Fruit fly (Drosophila melanogaster): ENCODE results near the gene scpr-B.
A peak's percentile ranks its signal among the peaks of the same experiment; 100 is the strongest.

The scpr-B gene

DNA sequence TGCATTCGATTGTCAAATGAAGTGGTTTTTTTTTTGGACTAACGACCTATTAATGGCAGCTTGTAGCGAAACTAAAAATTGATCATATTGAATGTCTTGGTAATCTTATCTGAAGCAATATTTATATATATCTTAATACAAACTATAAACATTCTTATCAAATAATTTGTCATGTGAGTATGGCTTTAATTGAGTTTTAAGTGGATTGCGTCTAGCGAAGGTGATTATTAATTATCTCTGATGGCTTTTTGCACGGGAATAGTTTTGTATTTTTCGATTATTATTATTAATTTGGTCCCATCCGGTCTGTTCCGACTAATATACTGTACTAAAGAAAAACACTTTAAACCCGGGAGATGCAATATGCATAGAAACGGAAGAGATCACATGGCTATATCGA is 6.1 kb upstream of the scpr-B start:
- TF ChIP-seq CG14655 (GFP tag; optimal IDR thresholded peaks at IDR 0.05) (no peak), Ets98B (GFP tag; IDR thresholded peaks at IDR 0.05) (no peak), CG34367 (tag; optimal IDR thresholded peaks at IDR 0.05) (no peak), CG15710 (tag; optimal IDR thresholded peaks at IDR 0.05) (no peak), CG13204 (GFP tag; optimal IDR thresholded peaks at IDR 0.05) (no peak), CG8301 (tag; optimal IDR thresholded peaks at IDR 0.05) (no peak), CG17806 (tag; optimal IDR thresholded peaks at IDR 0.05) (no peak), CG4496 (GFP tag; IDR thresholded peaks at IDR 0.05) (no peak)

DNA sequence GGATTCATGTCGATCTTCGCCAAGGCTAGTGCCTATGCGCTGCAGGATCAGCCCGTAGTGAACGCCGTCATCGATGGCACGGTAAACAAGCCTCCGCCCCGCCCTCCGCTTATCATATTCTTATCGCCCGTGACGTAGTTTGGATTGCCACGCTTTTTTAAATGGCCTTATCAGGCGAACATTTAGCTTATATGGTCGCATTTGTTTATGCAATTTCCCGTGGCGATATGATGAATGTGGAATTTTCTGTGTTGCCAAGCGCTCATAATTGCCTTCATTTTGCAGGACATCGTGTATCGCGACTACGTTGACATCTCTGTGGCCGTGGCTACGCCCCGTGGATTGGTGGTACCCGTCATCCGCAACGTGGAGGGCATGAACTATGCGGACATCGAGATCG is 5.0 kb upstream of the scpr-B start:
- TF ChIP-seq CG34367 (tag; optimal IDR thresholded peaks at IDR 0.05) (no peak), CG8159 (tag; optimal IDR thresholded peaks at IDR 0.05) (no peak), CG32121 (GFP tag; IDR thresholded peaks at IDR 0.05) (no peak), gl (tag; optimal IDR thresholded peaks at IDR 0.05) (no peak), Snoo (tag; optimal IDR thresholded peaks at IDR 0.05) (no peak), D1 (tag; optimal IDR thresholded peaks at IDR 0.05) (no peak), fd96Ca (GFP tag; IDR thresholded peaks at IDR 0.05) (no peak), CG9948 (tag; optimal IDR thresholded peaks at IDR 0.05) (no peak), EcR (GFP tag; optimal IDR thresholded peaks at IDR 0.05) (no peak), CG12605 (GFP tag; IDR thresholded peaks at IDR 0.05) (no peak), CG15710 (tag; optimal IDR thresholded peaks at IDR 0.05) (no peak), CG8301 (tag; optimal IDR thresholded peaks at IDR 0.05) (no peak), CG14655 (GFP tag; optimal IDR thresholded peaks at IDR 0.05) (no peak), CG10348 (GFP tag; IDR thresholded peaks at IDR 0.05) (no peak)

DNA sequence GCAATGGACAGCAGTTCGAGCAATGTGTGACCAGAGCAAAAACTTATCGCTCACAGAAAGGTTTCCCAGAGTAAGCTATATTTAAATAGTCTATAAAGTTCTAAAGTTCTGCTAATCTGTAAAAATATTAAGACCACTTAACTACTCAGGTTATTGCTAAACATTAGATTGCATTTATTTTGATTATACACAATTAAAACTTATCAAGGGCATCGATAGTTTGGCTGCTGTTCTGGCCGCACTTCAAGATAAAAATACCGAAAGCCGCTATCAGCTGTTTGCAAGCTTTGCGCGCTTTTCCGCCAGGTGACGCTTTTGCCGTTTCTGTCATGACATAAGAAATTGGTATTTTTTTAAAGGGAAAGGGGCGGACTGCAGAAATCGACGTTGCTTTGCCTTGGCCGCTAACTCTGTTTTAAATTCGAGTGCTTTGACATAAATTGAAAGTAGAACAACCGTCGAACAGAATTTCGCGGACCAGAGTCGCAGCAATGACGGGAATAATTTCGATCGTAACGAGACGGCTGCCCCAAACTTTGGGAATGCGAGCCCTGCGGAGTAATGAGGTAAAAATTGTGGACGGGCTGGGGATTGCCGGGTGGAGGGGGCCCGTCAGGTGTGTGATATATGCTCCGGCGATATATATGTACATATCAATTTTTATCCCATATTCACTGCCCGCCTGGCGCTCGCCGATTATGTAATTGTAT is 3.3 kb upstream of the scpr-B start, which contains the start of the genes CG17734 and CG5214:
Gene CG17734 (minus strand): TSS at position 49 of the 710 bp plus-strand sequence.
Gene CG5214 (plus strand): TSS at position 352 of the 710 bp plus-strand sequence.
- no peak for TF ChIP-seq CG13204 (GFP tag; optimal IDR thresholded peaks at IDR 0.05)
- no peak for TF ChIP-seq Pif1B (GFP tag; optimal IDR thresholded peaks at IDR 0.05)
- no peak for TF ChIP-seq EcR (GFP tag; optimal IDR thresholded peaks at IDR 0.05)
- no peak for TF ChIP-seq Snoo (tag; optimal IDR thresholded peaks at IDR 0.05)
- TF ChIP-seq CG8301 (tag; optimal IDR thresholded peaks at IDR 0.05) = no peak
- TF ChIP-seq Ets98B (GFP tag; IDR thresholded peaks at IDR 0.05) = no peak
- TF ChIP-seq CG17806 (tag; optimal IDR thresholded peaks at IDR 0.05) = no peak
- no peak for TF ChIP-seq CG32121 (GFP tag; IDR thresholded peaks at IDR 0.05)
- no peak for TF ChIP-seq CG14655 (GFP tag; optimal IDR thresholded peaks at IDR 0.05)
- TF ChIP-seq Pif1A (GFP tag; optimal IDR thresholded peaks at IDR 0.05) = no peak
- TF ChIP-seq rn (GFP tag; IDR thresholded peaks at IDR 0.05) = no peak
- TF ChIP-seq CG8159 (tag; optimal IDR thresholded peaks at IDR 0.05) = no peak
- no peak for TF ChIP-seq CG12605 (GFP tag; IDR thresholded peaks at IDR 0.05)
- no peak for TF ChIP-seq CG10348 (GFP tag; IDR thresholded peaks at IDR 0.05)
- TF ChIP-seq CG9948 (tag; optimal IDR thresholded peaks at IDR 0.05) = no peak
- TF ChIP-seq CG34367 (tag; optimal IDR thresholded peaks at IDR 0.05) = no peak
- no peak for TF ChIP-seq D1 (tag; optimal IDR thresholded peaks at IDR 0.05)
- no peak for TF ChIP-seq fd96Ca (GFP tag; IDR thresholded peaks at IDR 0.05)
- TF ChIP-seq CG15710 (tag; optimal IDR thresholded peaks at IDR 0.05) = no peak

DNA sequence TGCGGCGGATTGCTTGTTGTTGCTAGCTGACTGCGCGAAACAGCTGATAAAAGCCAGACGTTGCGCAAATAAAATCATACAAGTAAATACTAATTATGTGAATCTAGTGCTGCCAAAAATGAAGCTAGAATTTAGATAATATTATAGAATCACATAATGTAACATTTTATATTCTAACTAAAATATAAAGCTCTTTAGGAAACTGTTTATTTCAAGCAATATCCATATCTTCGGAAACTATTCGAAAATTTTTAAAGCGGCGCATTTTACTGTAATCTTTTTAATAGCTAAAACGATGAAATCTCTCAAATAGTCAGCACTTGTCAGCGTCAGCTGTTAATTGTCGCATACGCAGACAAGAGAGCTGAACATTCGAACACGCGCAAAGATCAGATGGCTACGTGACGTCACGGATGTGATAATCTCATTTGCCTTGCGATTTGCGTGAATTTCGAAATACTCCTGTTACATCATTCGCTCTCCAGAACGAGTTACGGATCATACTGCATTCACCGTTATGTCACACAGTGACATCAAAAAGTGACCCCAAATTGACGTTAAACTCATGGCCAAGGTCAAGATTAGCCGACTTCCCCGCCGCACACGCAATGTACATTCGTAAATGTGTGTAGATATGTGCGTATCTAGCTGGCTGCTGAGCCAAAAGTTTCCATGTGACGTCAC is 2.4 kb upstream of the scpr-B start:
- peak; percentile 17 for TF ChIP-seq EcR (GFP tag; optimal IDR thresholded peaks at IDR 0.05)
- TF ChIP-seq CG32121 (GFP tag; IDR thresholded peaks at IDR 0.05) = no peak

DNA sequence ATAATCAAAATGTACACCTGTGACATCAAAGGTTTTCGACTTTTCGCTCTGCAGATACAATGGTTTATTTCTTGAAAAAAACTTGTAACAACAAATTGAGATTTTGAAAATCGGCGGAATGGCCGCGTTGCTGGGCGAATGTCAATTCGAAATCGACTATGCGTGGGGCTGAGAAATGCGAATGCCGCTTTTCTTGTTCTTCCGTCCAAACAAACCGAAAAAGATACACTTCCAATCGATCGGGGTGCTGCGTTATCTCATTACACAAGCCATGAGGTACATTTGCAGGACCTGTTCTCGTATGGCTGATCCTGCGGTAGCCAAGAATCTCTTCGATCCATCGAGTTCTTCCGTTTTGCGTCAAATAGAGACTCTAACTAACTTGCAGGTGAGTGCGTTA is 3.2 kb downstream of the scpr-B start, which contains the start of gene CG31388:
Gene CG31388 (plus strand): TSS at position 218 of the 400 bp plus-strand sequence.
- no peak for TF ChIP-seq CG12605 (GFP tag; IDR thresholded peaks at IDR 0.05)
- TF ChIP-seq rn (GFP tag; IDR thresholded peaks at IDR 0.05) = no peak
- TF ChIP-seq D1 (tag; optimal IDR thresholded peaks at IDR 0.05) = no peak
- TF ChIP-seq CG4496 (GFP tag; IDR thresholded peaks at IDR 0.05) = no peak
- TF ChIP-seq EcR (GFP tag; optimal IDR thresholded peaks at IDR 0.05) = no peak
- no peak for TF ChIP-seq fd96Ca (GFP tag; IDR thresholded peaks at IDR 0.05)
- TF ChIP-seq Snoo (tag; optimal IDR thresholded peaks at IDR 0.05) = no peak
- TF ChIP-seq CG9948 (tag; optimal IDR thresholded peaks at IDR 0.05) = no peak
- no peak for TF ChIP-seq CG34367 (tag; optimal IDR thresholded peaks at IDR 0.05)
- TF ChIP-seq Ets98B (GFP tag; IDR thresholded peaks at IDR 0.05) = no peak
- no peak for TF ChIP-seq CG8301 (tag; optimal IDR thresholded peaks at IDR 0.05)
- no peak for TF ChIP-seq gl (tag; optimal IDR thresholded peaks at IDR 0.05)
- no peak for TF ChIP-seq CG8159 (tag; optimal IDR thresholded peaks at IDR 0.05)
- TF ChIP-seq CG14655 (GFP tag; optimal IDR thresholded peaks at IDR 0.05) = no peak
- no peak for TF ChIP-seq Pif1A (GFP tag; optimal IDR thresholded peaks at IDR 0.05)
- no peak for TF ChIP-seq CG15710 (tag; optimal IDR thresholded peaks at IDR 0.05)
- TF ChIP-seq CG13204 (GFP tag; optimal IDR thresholded peaks at IDR 0.05) = no peak

DNA sequence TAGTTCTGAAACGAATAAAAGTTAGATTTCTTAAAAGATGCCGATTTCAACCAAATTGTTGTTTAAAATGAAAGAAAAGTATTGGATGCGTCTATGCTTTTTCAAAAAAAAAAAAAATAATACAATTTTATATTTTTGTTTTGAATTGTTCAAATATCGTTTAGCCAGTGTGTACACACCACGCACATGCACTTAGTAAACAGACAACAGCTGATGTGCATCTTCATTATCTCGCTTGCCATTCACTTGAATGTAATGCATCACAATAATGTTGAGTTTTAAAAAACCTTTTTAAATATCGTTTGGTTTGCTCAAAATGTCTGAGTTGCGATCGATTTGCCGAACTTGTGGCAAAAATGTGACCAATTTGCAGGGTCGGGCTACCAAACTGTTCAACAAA is 4.8 kb downstream of the scpr-B start, which contains the start of gene CG31441:
Gene CG31441 (plus strand): TSS at position 246 of the 400 bp plus-strand sequence.
- TF ChIP-seq CG10348 (GFP tag; IDR thresholded peaks at IDR 0.05) (no peak), CG34367 (tag; optimal IDR thresholded peaks at IDR 0.05) (no peak)

All from whole organism, pupa.